Fruit fly (Drosophila melanogaster) whole organism, embryonic: ENCODE measurements around the gene Fam92.

ENCODE experiments used
- Abd-B ChIP-seq: fragments of 200-800 bp; sonication (Bioruptor generic); optimal IDR thresholded peaks from 2 replicates; lab custom pipeline; 2018; ENCODE audit warnings: missing biosample characterization, mild to moderate bottlenecking, missing genetic modification characterization, moderate library complexity
- CG10321 ChIP-seq: fragments of 200-800 bp; sonication (Bioruptor generic); IDR thresholded peaks from 2 replicates; pipeline ENCODE4 v1.3.6; 2022; ENCODE audit warnings: missing biosample characterization, missing genetic modification characterization
- CG11247 ChIP-seq: fragments of 200-800 bp; sonication (Bioruptor generic); IDR thresholded peaks from 2 replicates; pipeline ENCODE4 v1.3.6; 2022; ENCODE audit warnings: missing biosample characterization, missing genetic modification characterization
- CG11560 ChIP-seq: fragments of 200-800 bp; sonication (Bioruptor generic); IDR thresholded peaks from 3 replicates; pipeline ENCODE4 v1.3.6; 2022; ENCODE audit warnings: missing biosample characterization, missing genetic modification characterization
- CG11696 ChIP-seq: fragments of 200-800 bp; sonication (Bioruptor generic); IDR thresholded peaks from 2 replicates; pipeline ENCODE4 v1.3.6; 2022; ENCODE audit warnings: missing biosample characterization, missing genetic modification characterization
- CG12942 ChIP-seq: fragments of 200-800 bp; sonication (Bioruptor generic); optimal IDR thresholded peaks from 3 replicates; lab custom pipeline; 2016; ENCODE audit warnings: missing biosample characterization, missing genetic modification characterization
- CG13894 ChIP-seq: fragments of 200-800 bp; sonication (Bioruptor generic); optimal IDR thresholded peaks from 3 replicates; lab custom pipeline; 2018; ENCODE audit warnings: missing biosample characterization, mild to moderate bottlenecking, missing genetic modification characterization, moderate library complexity
- CG14667 ChIP-seq: fragments of 200-800 bp; sonication (Bioruptor generic); IDR thresholded peaks from 2 replicates; pipeline ENCODE4 v1.3.6; 2022; ENCODE audit warnings: missing biosample characterization, missing genetic modification characterization
- CG14710 ChIP-seq: fragments of 200-800 bp; sonication (Bioruptor generic); optimal IDR thresholded peaks from 3 replicates; lab custom pipeline; 2019; ENCODE audit warnings: missing biosample characterization, mild to moderate bottlenecking, missing genetic modification characterization, moderate library complexity
- CG16863 ChIP-seq: fragments of 200-800 bp; sonication (Bioruptor generic); optimal IDR thresholded peaks from 3 replicates; lab custom pipeline; 2016; ENCODE audit warnings: missing biosample characterization, missing genetic modification characterization
- CG17359 ChIP-seq: fragments of 200-800 bp; sonication (Bioruptor generic); optimal IDR thresholded peaks from 3 replicates; lab custom pipeline; 2018; ENCODE audit warnings: missing biosample characterization, mild to moderate bottlenecking, missing genetic modification characterization, moderate library complexity
- CG2129 ChIP-seq: fragments of 200-800 bp; sonication (Bioruptor generic); IDR thresholded peaks from 2 replicates; pipeline ENCODE4 v1.3.6; 2022; ENCODE audit warnings: missing biosample characterization, missing genetic modification characterization; ENCODE audit not compliant: partially characterized antibody
- CG31388 ChIP-seq: fragments of 200-800 bp; sonication (Bioruptor generic); optimal IDR thresholded peaks from 2 replicates; lab custom pipeline; 2016; ENCODE audit warnings: missing biosample characterization, missing genetic modification characterization
- CG34376 ChIP-seq: fragments of 200-800 bp; sonication (Bioruptor generic); optimal IDR thresholded peaks from 2 replicates; lab custom pipeline; 2018; ENCODE audit warnings: missing biosample characterization, mild to moderate bottlenecking, missing genetic modification characterization
- CG4820 ChIP-seq: fragments of 200-800 bp; sonication (Bioruptor generic); optimal IDR thresholded peaks from 3 replicates; lab custom pipeline; 2016; ENCODE audit warnings: missing biosample characterization, missing genetic modification characterization
- CG6791 ChIP-seq: fragments of 200-800 bp; sonication (Bioruptor generic); IDR thresholded peaks from 3 replicates; pipeline ENCODE4 v1.3.6; 2022; ENCODE audit warnings: missing biosample characterization, missing genetic modification characterization; ENCODE audit not compliant: partially characterized antibody
- CG7271 ChIP-seq: fragments of 200-800 bp; sonication (Bioruptor generic); optimal IDR thresholded peaks from 2 replicates; lab custom pipeline; 2018; ENCODE audit warnings: missing biosample characterization, mild to moderate bottlenecking, missing genetic modification characterization, moderate library complexity
- CG9215 ChIP-seq: fragments of 200-800 bp; sonication (Bioruptor generic); IDR thresholded peaks from 2 replicates; pipeline ENCODE4 v1.3.6; 2022; ENCODE audit warnings: missing biosample characterization, missing genetic modification characterization
- CG9876 ChIP-seq: fragments of 200-800 bp; sonication (Bioruptor generic); optimal IDR thresholded peaks from 2 replicates; lab custom pipeline; 2016; ENCODE audit warnings: missing biosample characterization, missing genetic modification characterization
- Chrac-16 ChIP-seq: fragments of 200-800 bp; sonication (Bioruptor generic); optimal IDR thresholded peaks from 3 replicates; lab custom pipeline; 2016; ENCODE audit warnings: missing biosample characterization, missing genetic modification characterization
- Deaf1 ChIP-seq: fragments of 200-800 bp; optimal IDR thresholded peaks from 3 replicates; lab custom pipeline; 2019; ENCODE audit warnings: missing biosample characterization, mild to moderate bottlenecking, missing genetic modification characterization, moderate library complexity
- Dll ChIP-seq: fragments of 200-800 bp; sonication (Bioruptor generic); IDR thresholded peaks from 4 replicates; pipeline ENCODE4 v1.3.6; 2022; ENCODE audit warnings: missing biosample characterization, missing genetic modification characterization; ENCODE audit not compliant: partially characterized antibody
- Fer2 ChIP-seq: fragments of 200-800 bp; sonication (Bioruptor generic); optimal IDR thresholded peaks from 2 replicates; lab custom pipeline; 2018; ENCODE audit warnings: missing biosample characterization, mild to moderate bottlenecking, missing genetic modification characterization, moderate library complexity
- HmgZ ChIP-seq: fragments of 200-800 bp; sonication (Bioruptor generic); optimal IDR thresholded peaks from 2 replicates; lab custom pipeline; 2018; ENCODE audit warnings: missing biosample characterization, mild to moderate bottlenecking, missing genetic modification characterization
- Mad ChIP-seq: fragments of 200-800 bp; sonication (Bioruptor generic); optimal IDR thresholded peaks from 2 replicates; lab custom pipeline; 2016; ENCODE audit warnings: missing biosample characterization, missing genetic modification characterization
- Mes4 ChIP-seq: fragments of 200-800 bp; sonication (Bioruptor generic); optimal IDR thresholded peaks from 2 replicates; lab custom pipeline; 2016; ENCODE audit warnings: missing biosample characterization, missing genetic modification characterization
- Mrtf ChIP-seq: fragments of 200-800 bp; sonication (Bioruptor generic); IDR thresholded peaks from 3 replicates; pipeline ENCODE4 v1.3.6; 2022; ENCODE audit warnings: missing biosample characterization, missing genetic modification characterization
- Neu2 ChIP-seq: fragments of 200-800 bp; sonication (Bioruptor generic); optimal IDR thresholded peaks from 3 replicates; lab custom pipeline; 2016; ENCODE audit warnings: missing biosample characterization, missing genetic modification characterization, borderline replicate concordance
- Ptx1 ChIP-seq: fragments of 200-800 bp; sonication (Bioruptor generic); IDR thresholded peaks from 2 replicates; pipeline ENCODE4 v1.3.6; 2022; ENCODE audit warnings: missing biosample characterization, missing genetic modification characterization
- Ssrp ChIP-seq: fragments of 200-800 bp; sonication (Bioruptor generic); optimal IDR thresholded peaks from 2 replicates; lab custom pipeline; 2018; ENCODE audit warnings: missing biosample characterization, mild to moderate bottlenecking, missing genetic modification characterization, moderate library complexity
- amos ChIP-seq: fragments of 200-800 bp; sonication (Bioruptor generic); IDR thresholded peaks from 2 replicates; pipeline ENCODE4 v1.3.6; 2022; ENCODE audit warnings: missing biosample characterization, missing genetic modification characterization; ENCODE audit not compliant: partially characterized antibody
- aop ChIP-seq: fragments of 200-800 bp; sonication (Bioruptor generic); IDR thresholded peaks from 2 replicates; pipeline ENCODE4 v1.3.6; 2022; ENCODE audit warnings: missing biosample characterization, missing genetic modification characterization
- bab2 ChIP-seq: fragments of 200-800 bp; sonication (Bioruptor generic); optimal IDR thresholded peaks from 2 replicates; lab custom pipeline; 2016; ENCODE audit warnings: missing biosample characterization, missing genetic modification characterization
- btn ChIP-seq: fragments of 200-800 bp; sonication (Bioruptor generic); optimal IDR thresholded peaks from 2 replicates; lab custom pipeline; 2016; ENCODE audit warnings: missing biosample characterization, missing genetic modification characterization
- cas ChIP-seq: fragments of 200-800 bp; sonication (Bioruptor generic); IDR thresholded peaks from 2 replicates; pipeline ENCODE4 v1.3.6; 2022; ENCODE audit warnings: missing biosample characterization, missing genetic modification characterization
- cwo ChIP-seq: fragments of 200-800 bp; sonication (Bioruptor generic); optimal IDR thresholded peaks from 3 replicates; lab custom pipeline; 2017; ENCODE audit warnings: missing biosample characterization, missing genetic modification characterization, mild to moderate bottlenecking, moderate library complexity, missing genetic modification reagents
- da ChIP-seq: fragments of 200-800 bp; sonication (Bioruptor generic); optimal IDR thresholded peaks from 2 replicates; lab custom pipeline; 2016; ENCODE audit warnings: missing biosample characterization, missing genetic modification characterization
- fd3F ChIP-seq: fragments of 200-800 bp; sonication (Bioruptor generic); optimal IDR thresholded peaks from 2 replicates; lab custom pipeline; 2018; ENCODE audit warnings: missing biosample characterization, mild to moderate bottlenecking, missing genetic modification characterization, moderate library complexity
- gem ChIP-seq: fragments of 200-800 bp; sonication (Bioruptor generic); optimal IDR thresholded peaks from 2 replicates; lab custom pipeline; 2019; ENCODE audit warnings: missing biosample characterization, mild to moderate bottlenecking, missing genetic modification characterization, moderate library complexity
- grau ChIP-seq: fragments of 200-800 bp; optimal IDR thresholded peaks from 3 replicates; lab custom pipeline; 2019; ENCODE audit warnings: missing biosample characterization, mild to moderate bottlenecking, missing genetic modification characterization, moderate library complexity
- gt ChIP-seq: fragments of 200-800 bp; sonication (Bioruptor generic); IDR thresholded peaks from 2 replicates; pipeline ENCODE4 v1.3.6; 2022; ENCODE audit warnings: missing biosample characterization, missing genetic modification characterization
- inv ChIP-seq: fragments of 200-800 bp; sonication (Bioruptor generic); IDR thresholded peaks from 2 replicates; pipeline ENCODE4 v1.3.6; 2022; ENCODE audit warnings: missing biosample characterization, missing genetic modification characterization; ENCODE audit not compliant: partially characterized antibody
- peb ChIP-seq: fragments of 200-800 bp; sonication (Bioruptor generic); IDR thresholded peaks from 2 replicates; pipeline ENCODE4 v1.3.6; 2022; ENCODE audit warnings: missing biosample characterization, missing genetic modification characterization
- pzg ChIP-seq: fragments of 200-800 bp; sonication (Bioruptor generic); optimal IDR thresholded peaks from 3 replicates; lab custom pipeline; 2018; ENCODE audit warnings: missing biosample characterization, mild to moderate bottlenecking, missing genetic modification characterization, moderate library complexity
- row ChIP-seq: fragments of 200-800 bp; sonication (Bioruptor generic); IDR thresholded peaks from 3 replicates; pipeline ENCODE4 v1.3.6; 2022; ENCODE audit warnings: missing biosample characterization, missing genetic modification characterization
- salm ChIP-seq: fragments of 200-800 bp; sonication (Bioruptor generic); optimal IDR thresholded peaks from 2 replicates; lab custom pipeline; 2018; ENCODE audit warnings: missing biosample characterization, mild to moderate bottlenecking, missing genetic modification characterization
- slbo ChIP-seq: fragments of 200-800 bp; sonication (Bioruptor generic); IDR thresholded peaks from 2 replicates; pipeline ENCODE4 v1.3.6; 2022; ENCODE audit warnings: missing biosample characterization, missing genetic modification characterization
- unc-4 ChIP-seq: fragments of 200-800 bp; sonication (Bioruptor generic); IDR thresholded peaks from 2 replicates; pipeline ENCODE4 v1.3.6; 2022; ENCODE audit warnings: missing biosample characterization, missing genetic modification characterization; ENCODE audit not compliant: partially characterized antibody

Fam92 gene

dm6 chr2L:12433712-12434534 lies 9.2 kb downstream of the Fam92 start, which contains the start of gene eRF3 (continued):
- TF ChIP-seq gem (tag; lab: Kevin White, UChicago) (peak; percentile 95), CG31388 (GFP tag; lab: Kevin White, UChicago) (peak; percentile 18), Ssrp (tag; lab: Kevin White, UChicago) (peak; percentile 86), Mes4 (GFP tag; lab: Kevin White, UChicago) (no peak), CG7271 (tag; lab: Kevin White, UChicago) (no peak), btn (GFP tag; lab: Kevin White, UChicago) (no peak), aop (no peak), amos (peak; percentile 48), Ptx1 (GFP tag; lab: Robert Waterston, UW) (peak; percentile 87), cwo (peak; percentile 57), CG13894 (tag; lab: Kevin White, UChicago) (peak; percentile 70), gt (peak; percentile 48), CG4820 (GFP tag; lab: Kevin White, UChicago) (peak; percentile 63), CG11696 (peak; percentile 66), fd3F (GFP tag; lab: Kevin White, UChicago) (peak; percentile 78), CG11247 (GFP tag; lab: Robert Waterston, UW) (peak; percentile 60), cas (GFP tag; lab: Robert Waterston, UW) (no peak), CG12942 (GFP tag; lab: Kevin White, UChicago) (peak; percentile 68), HmgZ (tag; lab: Kevin White, UChicago) (peak; percentile 6), inv (GFP tag; lab: Robert Waterston, UW) (0 out of 2 replicates have a peak, but pooled peaks have one; percentile 34), bab2 (GFP tag; lab: Kevin White, UChicago) (peak; percentile 14), CG10321 (peak; percentile 63), row (GFP tag; lab: Robert Waterston, UW) (peak; percentile 85), CG6791 (GFP tag; lab: Robert Waterston, UW) (peak; percentile 29; the same call in 2 of the 3 replicates), CG14667 (GFP tag; lab: Robert Waterston, UW) (peak; percentile 73), salm (tag; lab: Kevin White, UChicago) (no peak), CG2129 (peak; percentile 22; the same call in 1 of the 2 replicates), Mrtf (peak; percentile 64; the same call in 2 of the 3 replicates), CG9876 (no peak), CG16863 (GFP tag; lab: Kevin White, UChicago) (no peak), da (GFP tag; lab: Kevin White, UChicago) (no peak), CG17359 (tag; lab: Kevin White, UChicago) (peak; percentile 72), peb (GFP tag; lab: Robert Waterston, UW) (no peak), slbo (GFP tag; lab: Robert Waterston, UW) (peak; percentile 87), Mad (GFP tag; lab: Kevin White, UChicago) (peak; percentile 5), unc-4 (0 out of 2 replicates have a peak, but pooled peaks have one; percentile 15), CG9215 (GFP tag; lab: Robert Waterston, UW) (peak; percentile 80), pzg (GFP tag; lab: Kevin White, UChicago) (peak; percentile 35), Neu2 (GFP tag; lab: Kevin White, UChicago) (no peak), Deaf1 (peak; percentile 50), Dll (GFP tag; lab: Robert Waterston, UW) (peak; percentile 39; the same call in 2 of the 4 replicates), CG14710 (tag; lab: Kevin White, UChicago) (peak; percentile 91), grau (peak; percentile 87), Fer2 (peak; percentile 68), Chrac-16 (peak; percentile 76), Abd-B (GFP tag; lab: Kevin White, UChicago) (peak; percentile 81), CG34376 (GFP tag; lab: Kevin White, UChicago) (no peak), CG11560 (tag; lab: Robert Waterston, UW) (0 out of 3 replicates have a peak, but pooled peaks have one; percentile 31)
